Worm (Caenorhabditis elegans) whole organism, L1 larva: ENCODE data around the gene pgp-7.

Source experiments
- C16A3.4 ChIP-seq: fragments of 150-350 bp; optimal IDR thresholded peaks from 2 replicates; lab custom pipeline; 2014; ENCODE audit warnings: missing biosample characterization, missing genetic modification characterization
- C34B4.2 ChIP-seq: sonication (generic microtip); optimal IDR thresholded peaks from 2 replicates; lab custom pipeline; 2017; ENCODE audit warnings: mild to moderate bottlenecking, missing genetic modification characterization, missing compliant biosample characterization
- Y116A8C.19 ChIP-seq: sonication (generic microtip); optimal IDR thresholded peaks from 2 replicates; lab custom pipeline; 2016; ENCODE audit warnings: missing compliant biosample characterization, missing genetic modification characterization, borderline replicate concordance
- ceh-90 ChIP-seq: sonication (generic microtip); optimal IDR thresholded peaks from 2 replicates; lab custom pipeline; 2016; ENCODE audit warnings: missing genetic modification characterization, missing compliant biosample characterization
- ces-1 ChIP-seq: fragments of 150-350 bp; optimal IDR thresholded peaks from 2 replicates; lab custom pipeline; 2014; ENCODE audit warnings: missing biosample characterization, missing genetic modification reagents, missing genetic modification characterization
- efl-1 ChIP-seq, 4 experiments: fragments of 150-350 bp; optimal IDR thresholded peaks in 3 of 4; peaks in 1 of 4; 1 replicate in 1 of 4; 2 replicates in 3 of 4; lab custom pipeline; 2014; ENCODE audit warnings: missing biosample characterization in 2 of 4, missing genetic modification characterization in 2 of 4, missing genetic modification reagents in 2 of 4
- elt-2 ChIP-seq: sonication (generic microtip); optimal IDR thresholded peaks from 2 replicates; lab custom pipeline; 2016; ENCODE audit warnings: missing genetic modification characterization, mild to moderate bottlenecking, inconsistent platforms, missing compliant biosample characterization, missing genetic modification reagents
- fkh-10 ChIP-seq: sonication (generic microtip); optimal IDR thresholded peaks from 2 replicates; lab custom pipeline; 2017; ENCODE audit warnings: missing biosample characterization, missing genetic modification reagents, missing genetic modification characterization
- fkh-4 ChIP-seq: sonication (generic microtip); optimal IDR thresholded peaks from 2 replicates; lab custom pipeline; 2016; ENCODE audit warnings: missing compliant biosample characterization, missing genetic modification characterization, borderline replicate concordance
- fkh-8 ChIP-seq: sonication (generic microtip); optimal IDR thresholded peaks from 2 replicates; lab custom pipeline; 2016; ENCODE audit warnings: mild to moderate bottlenecking, missing genetic modification characterization, missing compliant biosample characterization
- hlh-17 ChIP-seq: fragments of 200-800 bp; sonication (Bioruptor generic); optimal IDR thresholded peaks from 2 replicates; lab custom pipeline; 2018; ENCODE audit warnings: missing genetic modification characterization, mild to moderate bottlenecking, missing compliant biosample characterization, moderate library complexity, borderline replicate concordance
- hlh-4 ChIP-seq: sonication (generic microtip); optimal IDR thresholded peaks from 2 replicates; lab custom pipeline; 2016; ENCODE audit warnings: mild to moderate bottlenecking, missing genetic modification characterization, missing compliant biosample characterization
- lin-14 ChIP-seq: fragments of 200-800 bp; sonication (Bioruptor generic); optimal IDR thresholded peaks from 2 replicates; lab custom pipeline; 2018; ENCODE audit warnings: mild to moderate bottlenecking, missing genetic modification characterization, moderate library complexity, missing compliant biosample characterization
- lir-3 ChIP-seq: sonication (generic microtip); optimal IDR thresholded peaks from 2 replicates; lab custom pipeline; 2016; ENCODE audit warnings: mild to moderate bottlenecking, missing genetic modification characterization, moderate library complexity, missing compliant biosample characterization; ENCODE audit not compliant: poor library complexity
- lsy-2 ChIP-seq, 2 experiments: fragments of 150-350 bp; optimal IDR thresholded peaks; 2 replicates each; lab custom pipeline; 2014; ENCODE audit warnings: missing biosample characterization in 2 of 2, missing genetic modification characterization in 2 of 2
- mdl-1 ChIP-seq, 2 experiments: fragments of 150-350 bp; optimal IDR thresholded peaks; 2 replicates each; lab custom pipeline; 2014 to 2017; ENCODE audit warnings: missing biosample characterization in 2 of 2, missing genetic modification characterization in 2 of 2, inconsistent platforms in 1 of 2
- mef-2 ChIP-seq: fragments of 150-350 bp; optimal IDR thresholded peaks from 2 replicates; lab custom pipeline; 2014; ENCODE audit warnings: missing biosample characterization, missing genetic modification characterization
- mep-1 ChIP-seq: fragments of 150-350 bp; optimal IDR thresholded peaks from 2 replicates; lab custom pipeline; 2014; ENCODE audit warnings: missing biosample characterization, missing genetic modification characterization
- nhr-12 ChIP-seq: sonication (generic microtip); optimal IDR thresholded peaks from 2 replicates; lab custom pipeline; 2017; ENCODE audit warnings: missing biosample characterization, missing genetic modification characterization
- nhr-20 ChIP-seq: sonication (generic microtip); optimal IDR thresholded peaks from 2 replicates; lab custom pipeline; 2016; ENCODE audit warnings: mild to moderate bottlenecking, missing genetic modification characterization, missing compliant biosample characterization
- nhr-47 ChIP-seq: sonication (generic microtip); optimal IDR thresholded peaks from 2 replicates; lab custom pipeline; 2016; ENCODE audit warnings: mild to moderate bottlenecking, missing genetic modification characterization, moderate library complexity, missing compliant biosample characterization
- nhr-76 ChIP-seq: sonication (generic microtip); optimal IDR thresholded peaks from 2 replicates; lab custom pipeline; 2017; ENCODE audit warnings: missing biosample characterization, missing genetic modification characterization
- nhr-85 ChIP-seq: sonication (generic microtip); peaks from one replicate; lab custom pipeline; 2016; ENCODE audit warnings: missing genetic modification characterization, inconsistent platforms, missing compliant biosample characterization
- pag-3 ChIP-seq: sonication (generic microtip); optimal IDR thresholded peaks from 2 replicates; lab custom pipeline; 2017; ENCODE audit warnings: missing genetic modification characterization, mild to moderate bottlenecking, missing compliant biosample characterization, antibody characterized with exemption, borderline replicate concordance; ENCODE audit not compliant: insufficient read depth
- pax-3 ChIP-seq: fragments of 200-800 bp; sonication (Bioruptor generic); optimal IDR thresholded peaks from 2 replicates; lab custom pipeline; 2018; ENCODE audit warnings: mild to moderate bottlenecking, missing genetic modification characterization, moderate library complexity, missing compliant biosample characterization
- skn-1 ChIP-seq: fragments of 150-350 bp; optimal IDR thresholded peaks from 2 replicates; lab custom pipeline; 2014; ENCODE audit warnings: missing biosample characterization, missing genetic modification characterization
- sox-4 ChIP-seq: sonication (generic microtip); optimal IDR thresholded peaks from 2 replicates; lab custom pipeline; 2016; ENCODE audit warnings: missing genetic modification characterization, missing compliant biosample characterization
- swsn-7 ChIP-seq: sonication (generic microtip); optimal IDR thresholded peaks from 2 replicates; lab custom pipeline; 2016; ENCODE audit warnings: missing genetic modification characterization, missing compliant biosample characterization
- tlp-1 ChIP-seq: fragments of 150-350 bp; optimal IDR thresholded peaks from 2 replicates; lab custom pipeline; 2014; ENCODE audit warnings: missing biosample characterization, missing genetic modification characterization
- unc-130 ChIP-seq: fragments of 150-350 bp; optimal IDR thresholded peaks from 2 replicates; lab custom pipeline; 2017; ENCODE audit warnings: missing biosample characterization, missing genetic modification characterization, inconsistent platforms
- zag-1 ChIP-seq: fragments of 150-350 bp; optimal IDR thresholded peaks from 2 replicates; lab custom pipeline; 2014; ENCODE audit warnings: missing biosample characterization, missing genetic modification characterization
- ztf-11 ChIP-seq, 2 experiments: sonication (generic microtip); optimal IDR thresholded peaks; 2 replicates each; lab custom pipeline; 2016 to 2017; ENCODE audit warnings: missing genetic modification characterization in 2 of 2, missing biosample characterization in 1 of 2, missing compliant biosample characterization in 1 of 2
- ztf-4 ChIP-seq: fragments of 150-350 bp; optimal IDR thresholded peaks from 2 replicates; lab custom pipeline; 2014; ENCODE audit warnings: missing biosample characterization, missing genetic modification characterization

The pgp-7 gene

ce11 chrX:10881984-10882383 is 11.9 kb upstream of the pgp-7 start, which contains the start of gene T21E8.6:
Gene T21E8.6 (plus strand): TSS chrX:10882284.
- no peak for TF ChIP-seq pag-3 (tag; lab: Kevin White, UChicago)
- TF ChIP-seq hlh-17 (GFP tag; lab: Kevin White, UChicago): no peak
- TF ChIP-seq unc-130 (tag; lab: Kevin White, UChicago): no peak
- TF ChIP-seq nhr-20 (tag; lab: Kevin White, UChicago): no peak
- TF ChIP-seq fkh-8 (tag; lab: Kevin White, UChicago): no peak
- no peak for TF ChIP-seq mdl-1 (tag; optimal IDR thresholded peaks at IDR 0.05; lab: Kevin White, UChicago)
- no peak for TF ChIP-seq fkh-10 (GFP tag; lab: Kevin White, UChicago)
- TF ChIP-seq hlh-4: no peak
- no peak for TF ChIP-seq nhr-76
- no peak for TF ChIP-seq sox-4 (tag; lab: Kevin White, UChicago)
- TF ChIP-seq zag-1 (tag; lab: Kevin White, UChicago): no peak
- TF ChIP-seq pax-3 (tag; lab: Kevin White, UChicago): no peak
- TF ChIP-seq mef-2 (tag; lab: Kevin White, UChicago): no peak
- TF ChIP-seq, all 84 proteins: peak for 0

- TF ChIP-seq lsy-2 (tag; optimal IDR thresholded peaks at IDR 0.05; lab: Kevin White, UChicago) (no peak), mep-1 (tag; lab: Kevin White, UChicago) (no peak), efl-1 (optimal IDR thresholded peaks at IDR 0.05; lab: Kevin White, UChicago) (no peak), efl-1 (GFP tag; optimal IDR thresholded peaks at IDR 0.05 in 1 of 2; lab: Kevin White, UChicago) (no peak), ztf-11 (tag; optimal IDR thresholded peaks at IDR 0.05; lab: Kevin White, UChicago) (no peak)
These were observed 10.5 kb upstream of the pgp-7 start, which contains the start of gene T21E8.4 for ce11 chrX:10880509-10880908. Gene T21E8.4 (plus strand): TSS chrX:10880809.

- TF ChIP-seq hlh-4: no peak
- peak; percentile 65 for TF ChIP-seq nhr-85 (tag; lab: Kevin White, UChicago)
- TF ChIP-seq nhr-47 (tag; lab: Kevin White, UChicago): no peak
- peak; percentile 71 for TF ChIP-seq elt-2 (tag; lab: Kevin White, UChicago)
- TF ChIP-seq nhr-12 (tag; lab: Kevin White, UChicago): no peak
- no peak for TF ChIP-seq efl-1 (optimal IDR thresholded peaks at IDR 0.05; lab: Kevin White, UChicago)
- TF ChIP-seq efl-1 (GFP tag; optimal IDR thresholded peaks at IDR 0.05 in 1 of 2; lab: Kevin White, UChicago): peak in 1 of 2 experiments; percentile 41
- peak; percentile 44 for TF ChIP-seq nhr-20 (tag; lab: Kevin White, UChicago)
- no peak for TF ChIP-seq tlp-1
- TF ChIP-seq swsn-7: no peak
- peak; percentile 77 for TF ChIP-seq skn-1 (tag; lab: Kevin White, UChicago)
- TF ChIP-seq lin-14 (GFP tag; lab: Kevin White, UChicago): no peak
These were observed 7.2 kb upstream of the pgp-7 start, which contains the start of gene pgp-6 for ce11 chrX:10877138-10877743. Gene pgp-6 (minus strand): TSS chrX:10877425.

- peak; percentile 30 for TF ChIP-seq nhr-85 (tag; lab: Kevin White, UChicago)
- no peak for TF ChIP-seq fkh-4 (tag; lab: Kevin White, UChicago)
These were observed 5.7 kb downstream of the pgp-7 start, which contains the start of gene pgp-8 for ce11 chrX:10864322-10864721. Gene pgp-8 (minus strand): TSS chrX:10864422.

ce11 chrX:10862582-10862981 is 7.5 kb downstream of the pgp-7 start:
- no peak for TF ChIP-seq fkh-8 (tag; lab: Kevin White, UChicago)
- no peak for TF ChIP-seq unc-130 (tag; lab: Kevin White, UChicago)
- TF ChIP-seq C34B4.2 (tag; lab: Kevin White, UChicago): no peak
- TF ChIP-seq Y116A8C.19: no peak
- TF ChIP-seq ztf-4 (tag; lab: Kevin White, UChicago): no peak
- no peak for TF ChIP-seq C16A3.4 (tag; lab: Kevin White, UChicago)
- TF ChIP-seq ces-1 (GFP tag; lab: Kevin White, UChicago): no peak
- TF ChIP-seq ceh-90 (tag; lab: Kevin White, UChicago): no peak
- no peak for TF ChIP-seq mep-1 (tag; lab: Kevin White, UChicago)
- TF ChIP-seq lir-3 (tag; lab: Kevin White, UChicago): no peak
